Fruit fly (Drosophila melanogaster): Measurements from ENCODE around the gene CG6678.

Gene CG6678

DNA sequence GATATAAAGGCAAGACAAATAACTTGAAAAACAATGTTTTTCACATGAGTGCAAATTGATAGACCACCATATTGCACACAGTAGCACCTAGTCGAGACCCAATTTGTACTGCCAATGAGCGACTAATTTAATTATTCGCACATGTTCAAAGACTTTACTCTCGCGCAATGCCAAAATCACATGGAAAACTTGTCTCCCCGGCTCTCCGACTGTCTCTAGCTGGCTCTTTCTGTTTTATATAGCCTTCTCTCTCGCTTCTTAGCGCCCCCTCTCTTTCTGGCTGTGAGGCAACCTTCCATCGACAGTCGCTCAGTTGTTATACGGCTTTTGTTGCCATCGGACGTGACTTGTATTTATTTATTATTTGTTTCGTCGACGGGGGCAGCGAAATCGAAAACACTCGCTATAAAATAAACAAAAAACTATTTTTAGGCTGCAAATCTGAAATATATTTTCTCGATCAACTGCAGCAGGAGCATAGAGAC, 11.8 kb upstream of the CG6678 start, which contains the start of gene CG6656 (continued):
- TF ChIP-seq CG31365 (tag; optimal IDR thresholded peaks at IDR 0.05) (no peak), Mad (GFP tag; optimal IDR thresholded peaks at IDR 0.05) (no peak), ERR (GFP tag; optimal IDR thresholded peaks at IDR 0.05) (no peak), CG7556 (GFP tag; optimal IDR thresholded peaks at IDR 0.05) (no peak), CG1233 (GFP tag; optimal IDR thresholded peaks at IDR 0.05) (no peak), klu (GFP tag; IDR thresholded peaks at IDR 0.05) (no peak), hbn (GFP tag; IDR thresholded peaks at IDR 0.05; ENCODE audit: partially characterized antibody) (no peak), CG9932 (GFP tag; IDR thresholded peaks at IDR 0.05) (0 out of 2 replicates have a peak, but pooled peaks have one; percentile 19), D (optimal IDR thresholded peaks at IDR 0.05) (no peak), D (GFP tag; optimal IDR thresholded peaks at IDR 0.05) (no peak), ssp (GFP tag; IDR thresholded peaks at IDR 0.05) (no peak), jigr1 (GFP tag; IDR thresholded peaks at IDR 0.05) (no peak), eve (GFP tag; optimal IDR thresholded peaks at IDR 0.05) (no peak), CG10366 (GFP tag; IDR thresholded peaks at IDR 0.05) (no peak), Dip2 (GFP tag; IDR thresholded peaks at IDR 0.05) (no peak), CG17328 (GFP tag; IDR thresholded peaks at IDR 0.05) (no peak), zen2 (GFP tag; IDR thresholded peaks at IDR 0.05; ENCODE audit: partially characterized antibody) (no peak), CG6272 (GFP tag; IDR thresholded peaks at IDR 0.05) (no peak), D19B (GFP tag; optimal IDR thresholded peaks at IDR 0.05) (peak; percentile 95), CG11723 (GFP tag; optimal IDR thresholded peaks at IDR 0.05) (no peak), HmgD (GFP tag; optimal IDR thresholded peaks at IDR 0.05) (no peak), CG30431 (GFP tag; optimal IDR thresholded peaks at IDR 0.05) (no peak), slou (GFP tag; optimal IDR thresholded peaks at IDR 0.05) (no peak), HLH4C (GFP tag; IDR thresholded peaks at IDR 0.05; ENCODE audit: partially characterized antibody) (no peak), Vsx1 (GFP tag; optimal IDR thresholded peaks at IDR 0.05) (no peak), tup (GFP tag; optimal IDR thresholded peaks at IDR 0.05) (no peak), CG4282 (GFP tag; optimal IDR thresholded peaks at IDR 0.05) (no peak), sima (GFP tag; optimal IDR thresholded peaks at IDR 0.05) (no peak), dmrt99B (tag; optimal IDR thresholded peaks at IDR 0.05) (no peak), aop (GFP tag; IDR thresholded peaks at IDR 0.05) (no peak), CG12744 (GFP tag; optimal IDR thresholded peaks at IDR 0.05) (no peak), ftz-f1 (GFP tag; optimal IDR thresholded peaks at IDR 0.05) (peak; percentile 34), Sox102F (GFP tag; optimal IDR thresholded peaks at IDR 0.05) (no peak), mld (GFP tag; IDR thresholded peaks at IDR 0.05; ENCODE audit: partially characterized antibody) (no peak), CG12942 (GFP tag; optimal IDR thresholded peaks at IDR 0.05) (no peak), fd3F (GFP tag; optimal IDR thresholded peaks at IDR 0.05) (no peak), oc (tag; optimal IDR thresholded peaks at IDR 0.05) (peak; percentile 21), CG9797 (GFP tag; optimal IDR thresholded peaks at IDR 0.05) (no peak), repo (GFP tag; optimal IDR thresholded peaks at IDR 0.05) (peak; percentile 6), gsb-n (tag; optimal IDR thresholded peaks at IDR 0.05) (no peak), NFAT (GFP tag; IDR thresholded peaks at IDR 0.05) (peak; percentile 34; the same call in 1 of the 2 replicates), Hand (GFP tag; optimal IDR thresholded peaks at IDR 0.05) (no peak), CG10321 (GFP tag; IDR thresholded peaks at IDR 0.05) (peak; percentile 84), Fer2 (tag; optimal IDR thresholded peaks at IDR 0.05) (no peak), btn (GFP tag; optimal IDR thresholded peaks at IDR 0.05) (no peak), Meics (GFP tag; optimal IDR thresholded peaks at IDR 0.05) (no peak), CG2116 (GFP tag; optimal IDR thresholded peaks at IDR 0.05) (no peak), CG11695 (GFP tag; IDR thresholded peaks at IDR 0.05) (no peak), Hey (tag; optimal IDR thresholded peaks at IDR 0.05) (no peak), CG12769 (tag; optimal IDR thresholded peaks at IDR 0.05) (no peak), ham (GFP tag; IDR thresholded peaks at IDR 0.05) (no peak), vvl (GFP tag; IDR thresholded peaks at IDR 0.05) (peak; percentile 72; the same call in 1 of the 2 replicates)
